Worm (Caenorhabditis elegans) whole organism, L1 larva: Measurements from ENCODE around the gene ani-2.

Source experiments
- Y116A8C.19 ChIP-seq: sonication (generic microtip); optimal IDR thresholded peaks from 2 replicates; lab custom pipeline; 2016; ENCODE audit warnings: missing compliant biosample characterization, missing genetic modification characterization, borderline replicate concordance
- aha-1 ChIP-seq: fragments of 150-350 bp; optimal IDR thresholded peaks from 2 replicates; lab custom pipeline; 2014; ENCODE audit warnings: missing biosample characterization, missing genetic modification characterization
- blmp-1 ChIP-seq: fragments of 150-350 bp; optimal IDR thresholded peaks from 2 replicates; lab custom pipeline; 2014; ENCODE audit warnings: missing biosample characterization, missing genetic modification characterization
- ceh-82 ChIP-seq, 3 experiments: fragments of 150-350 bp in 1 of 3; sonication (generic microtip) in 2 of 3; optimal IDR thresholded peaks; 2 replicates each; lab custom pipeline; 2014 to 2017; ENCODE audit warnings: missing biosample characterization in 3 of 3, missing genetic modification characterization in 3 of 3
- ceh-88 ChIP-seq: fragments of 200-800 bp; sonication (Bioruptor generic); IDR thresholded peaks from 2 replicates; pipeline ENCODE4 v1.3.6; 2022; ENCODE audit warnings: missing genetic modification characterization, missing compliant biosample characterization
- ceh-90 ChIP-seq: sonication (generic microtip); optimal IDR thresholded peaks from 2 replicates; lab custom pipeline; 2016; ENCODE audit warnings: missing genetic modification characterization, missing compliant biosample characterization
- dpl-1 ChIP-seq, 3 experiments: fragments of 150-350 bp in 2 of 3; sonication (generic microtip) in 1 of 3; optimal IDR thresholded peaks; 2 replicates each; lab custom pipeline; 2014 to 2017; ENCODE audit warnings: missing biosample characterization in 3 of 3, missing genetic modification characterization in 3 of 3, missing genetic modification reagents in 3 of 3
- dsc-1 ChIP-seq: sonication (generic microtip); optimal IDR thresholded peaks from 2 replicates; lab custom pipeline; 2016; ENCODE audit warnings: mild to moderate bottlenecking, missing genetic modification characterization, missing compliant biosample characterization
- efl-1 ChIP-seq, 4 experiments: fragments of 150-350 bp; optimal IDR thresholded peaks in 3 of 4; peaks in 1 of 4; 1 replicate in 1 of 4; 2 replicates in 3 of 4; lab custom pipeline; 2014; ENCODE audit warnings: missing biosample characterization in 2 of 4, missing genetic modification characterization in 2 of 4, missing genetic modification reagents in 2 of 4
- egl-13 ChIP-seq: sonication (generic microtip); optimal IDR thresholded peaks from 2 replicates; lab custom pipeline; 2016; ENCODE audit warnings: missing genotype, missing genetic modification reagents, missing genetic modification characterization, missing compliant biosample characterization
- elt-2 ChIP-seq: sonication (generic microtip); optimal IDR thresholded peaks from 2 replicates; lab custom pipeline; 2016; ENCODE audit warnings: missing genetic modification characterization, mild to moderate bottlenecking, inconsistent platforms, missing compliant biosample characterization, missing genetic modification reagents
- elt-3 ChIP-seq, 6 experiments: fragments of 150-350 bp in 1 of 6; sonication (generic microtip); optimal IDR thresholded peaks; 2 replicates each; lab custom pipeline; 2017 to 2018; ENCODE audit warnings: missing biosample characterization in 6 of 6, missing genetic modification characterization in 6 of 6, inconsistent platforms in 1 of 6
- ets-5 ChIP-seq: fragments of 200-800 bp; sonication (Bioruptor generic); IDR thresholded peaks from 2 replicates; pipeline ENCODE4 v1.3.6; 2022; ENCODE audit warnings: missing genetic modification characterization, missing compliant biosample characterization
- fkh-10 ChIP-seq: sonication (generic microtip); optimal IDR thresholded peaks from 2 replicates; lab custom pipeline; 2017; ENCODE audit warnings: missing biosample characterization, missing genetic modification reagents, missing genetic modification characterization
- fkh-4 ChIP-seq: sonication (generic microtip); optimal IDR thresholded peaks from 2 replicates; lab custom pipeline; 2016; ENCODE audit warnings: missing compliant biosample characterization, missing genetic modification characterization, borderline replicate concordance
- fkh-8 ChIP-seq: sonication (generic microtip); optimal IDR thresholded peaks from 2 replicates; lab custom pipeline; 2016; ENCODE audit warnings: mild to moderate bottlenecking, missing genetic modification characterization, missing compliant biosample characterization
- hlh-4 ChIP-seq: sonication (generic microtip); optimal IDR thresholded peaks from 2 replicates; lab custom pipeline; 2016; ENCODE audit warnings: mild to moderate bottlenecking, missing genetic modification characterization, missing compliant biosample characterization
- hpl-2 ChIP-seq: fragments of 150-350 bp; optimal IDR thresholded peaks from 2 replicates; lab custom pipeline; 2014; ENCODE audit warnings: missing biosample characterization, missing genetic modification reagents, missing genetic modification characterization
- isw-1 ChIP-seq: fragments of 200-800 bp; sonication (Bioruptor generic); IDR thresholded peaks from 2 replicates; pipeline ENCODE4 v1.3.6; 2022; ENCODE audit warnings: missing genetic modification characterization, missing compliant biosample characterization
- lin-13 ChIP-seq: fragments of 150-350 bp; optimal IDR thresholded peaks from 2 replicates; lab custom pipeline; 2014; ENCODE audit warnings: missing biosample characterization, missing genetic modification reagents, missing genetic modification characterization
- lin-14 ChIP-seq: fragments of 200-800 bp; sonication (Bioruptor generic); optimal IDR thresholded peaks from 2 replicates; lab custom pipeline; 2018; ENCODE audit warnings: mild to moderate bottlenecking, missing genetic modification characterization, moderate library complexity, missing compliant biosample characterization
- lin-15B ChIP-seq: fragments of 150-350 bp; sonication (generic microtip); optimal IDR thresholded peaks from 3 replicates; lab custom pipeline; 2014; ENCODE audit warnings: missing biosample characterization, missing genetic modification characterization
- lin-35 ChIP-seq, 2 experiments: fragments of 150-350 bp; optimal IDR thresholded peaks; 2 replicates each; lab custom pipeline; 2014; ENCODE audit warnings: missing biosample characterization in 2 of 2, missing genetic modification characterization in 2 of 2, missing genetic modification reagents in 2 of 2
- lin-39 ChIP-seq: fragments of 150-350 bp; optimal IDR thresholded peaks from 2 replicates; lab custom pipeline; 2014; ENCODE audit warnings: missing biosample characterization, missing genetic modification reagents, missing genetic modification characterization
- lsy-2 ChIP-seq, 2 experiments: fragments of 150-350 bp; optimal IDR thresholded peaks; 2 replicates each; lab custom pipeline; 2014; ENCODE audit warnings: missing biosample characterization in 2 of 2, missing genetic modification characterization in 2 of 2
- mef-2 ChIP-seq: fragments of 150-350 bp; optimal IDR thresholded peaks from 2 replicates; lab custom pipeline; 2014; ENCODE audit warnings: missing biosample characterization, missing genetic modification characterization
- nhr-11 ChIP-seq: fragments of 150-350 bp; optimal IDR thresholded peaks from 2 replicates; lab custom pipeline; 2014; ENCODE audit warnings: missing biosample characterization, missing genetic modification characterization
- nhr-12 ChIP-seq: sonication (generic microtip); optimal IDR thresholded peaks from 2 replicates; lab custom pipeline; 2017; ENCODE audit warnings: missing biosample characterization, missing genetic modification characterization
- nhr-19 ChIP-seq: fragments of 200-800 bp; sonication (Bioruptor generic); conservative IDR thresholded peaks from 2 replicates; pipeline ENCODE4 v1.3.6; 2022; ENCODE audit warnings: missing genetic modification characterization, missing compliant biosample characterization
- nhr-20 ChIP-seq: sonication (generic microtip); optimal IDR thresholded peaks from 2 replicates; lab custom pipeline; 2016; ENCODE audit warnings: mild to moderate bottlenecking, missing genetic modification characterization, missing compliant biosample characterization
- nhr-237 ChIP-seq: fragments of 150-350 bp; optimal IDR thresholded peaks from 2 replicates; lab custom pipeline; 2014; ENCODE audit warnings: missing biosample characterization, missing genetic modification characterization
- nhr-47 ChIP-seq: sonication (generic microtip); optimal IDR thresholded peaks from 2 replicates; lab custom pipeline; 2016; ENCODE audit warnings: mild to moderate bottlenecking, missing genetic modification characterization, moderate library complexity, missing compliant biosample characterization
- nhr-71 ChIP-seq: sonication (generic microtip); optimal IDR thresholded peaks from 2 replicates; lab custom pipeline; 2016; ENCODE audit warnings: mild to moderate bottlenecking, missing genetic modification characterization, moderate library complexity, missing compliant biosample characterization
- nhr-76 ChIP-seq: sonication (generic microtip); optimal IDR thresholded peaks from 2 replicates; lab custom pipeline; 2017; ENCODE audit warnings: missing biosample characterization, missing genetic modification characterization
- nhr-85 ChIP-seq: sonication (generic microtip); peaks from one replicate; lab custom pipeline; 2016; ENCODE audit warnings: missing genetic modification characterization, inconsistent platforms, missing compliant biosample characterization
- nhr-90 ChIP-seq: sonication (generic microtip); optimal IDR thresholded peaks from 2 replicates; lab custom pipeline; 2016; ENCODE audit warnings: mild to moderate bottlenecking, missing genetic modification characterization, missing compliant biosample characterization; ENCODE audit not compliant: poor library complexity
- pax-3 ChIP-seq: fragments of 200-800 bp; sonication (Bioruptor generic); optimal IDR thresholded peaks from 2 replicates; lab custom pipeline; 2018; ENCODE audit warnings: mild to moderate bottlenecking, missing genetic modification characterization, moderate library complexity, missing compliant biosample characterization
- pqm-1 ChIP-seq: sonication (generic microtip); optimal IDR thresholded peaks from 3 replicates; lab custom pipeline; 2017; ENCODE audit warnings: missing biosample characterization, missing genetic modification characterization
- rnt-1 ChIP-seq: sonication (generic microtip); optimal IDR thresholded peaks from 2 replicates; lab custom pipeline; 2016; ENCODE audit warnings: mild to moderate bottlenecking, missing genetic modification characterization, moderate library complexity, missing compliant biosample characterization
- snpc-4 ChIP-seq: fragments of 150-350 bp; optimal IDR thresholded peaks from 2 replicates; lab custom pipeline; 2014; ENCODE audit warnings: missing biosample characterization, missing genetic modification characterization
- snu-23 ChIP-seq: sonication (generic microtip); optimal IDR thresholded peaks from 2 replicates; lab custom pipeline; 2016; ENCODE audit warnings: missing genetic modification characterization, missing compliant biosample characterization
- swsn-7 ChIP-seq: sonication (generic microtip); optimal IDR thresholded peaks from 2 replicates; lab custom pipeline; 2016; ENCODE audit warnings: missing genetic modification characterization, missing compliant biosample characterization
- unc-30 ChIP-seq: sonication (generic microtip); optimal IDR thresholded peaks from 2 replicates; lab custom pipeline; 2017; ENCODE audit warnings: missing biosample characterization, missing genetic modification characterization
- unc-98 ChIP-seq: fragments of 200-800 bp; sonication (Bioruptor generic); IDR thresholded peaks from 2 replicates; pipeline ENCODE4 v1.3.6; 2022; ENCODE audit warnings: missing genetic modification characterization, missing compliant biosample characterization
- zag-1 ChIP-seq: fragments of 150-350 bp; optimal IDR thresholded peaks from 2 replicates; lab custom pipeline; 2014; ENCODE audit warnings: missing biosample characterization, missing genetic modification characterization
- zip-4 ChIP-seq: fragments of 200-800 bp; sonication (Bioruptor generic); optimal IDR thresholded peaks from 2 replicates; lab custom pipeline; 2018; ENCODE audit warnings: mild to moderate bottlenecking, missing genetic modification characterization, moderate library complexity, missing compliant biosample characterization

Gene ani-2

ce11 chrII:6344513-6344912 is 20.7 kb downstream of the ani-2 start:
- TF ChIP-seq ceh-88 = no peak
- no peak for TF ChIP-seq nhr-12 (tag; lab: Kevin White, UChicago)
- no peak for TF ChIP-seq lin-39 (tag; lab: Kevin White, UChicago)
- no peak for TF ChIP-seq nhr-19
- TF ChIP-seq mef-2 (tag; lab: Kevin White, UChicago) = no peak
- no peak for TF ChIP-seq hlh-4
- TF ChIP-seq Y116A8C.19 (tag; lab: Kevin White, UChicago) = no peak
- TF ChIP-seq efl-1 (optimal IDR thresholded peaks at IDR 0.05; lab: Kevin White, UChicago) = no peak
- no peak for TF ChIP-seq efl-1 (GFP tag; optimal IDR thresholded peaks at IDR 0.05 in 1 of 2; lab: Kevin White, UChicago)
- no peak for TF ChIP-seq nhr-47
- no peak for TF ChIP-seq lin-13
- TF ChIP-seq unc-30 (tag; lab: Kevin White, UChicago) = no peak

- TF ChIP-seq hlh-4 (no peak), nhr-76 (tag; lab: Kevin White, UChicago) (no peak), nhr-85 (peak; percentile 22), ceh-82 (tag; optimal IDR thresholded peaks at IDR 0.05; lab: Kevin White, UChicago) (no peak), egl-13 (tag; lab: Kevin White, UChicago) (no peak), lin-14 (GFP tag; lab: Kevin White, UChicago) (peak; percentile 69), rnt-1 (peak; percentile 4), mef-2 (tag; lab: Kevin White, UChicago) (no peak), unc-98 (GFP tag; lab: Robert Waterston, UW) (no peak), efl-1 (optimal IDR thresholded peaks at IDR 0.05; lab: Kevin White, UChicago) (peak; percentile 9 to 13), efl-1 (GFP tag; optimal IDR thresholded peaks at IDR 0.05 in 1 of 2; lab: Kevin White, UChicago) (no peak), elt-2 (tag; lab: Kevin White, UChicago) (no peak), nhr-71 (peak; percentile 52), lin-13 (peak; percentile 23), swsn-7 (tag; lab: Kevin White, UChicago) (peak; percentile 1), elt-3 (tag; optimal IDR thresholded peaks at IDR 0.05; lab: Kevin White, UChicago) (peak in 1 of 6 experiments; percentile 32), nhr-237 (tag; lab: Kevin White, UChicago) (no peak), hpl-2 (no peak), pax-3 (no peak), lin-35 (GFP tag; optimal IDR thresholded peaks at IDR 0.05; lab: Kevin White, UChicago) (peak in 1 of 2 experiments; percentile 13), ets-5 (GFP tag; lab: Robert Waterston, UW) (no peak), aha-1 (tag; lab: Kevin White, UChicago) (no peak), blmp-1 (tag; lab: Kevin White, UChicago) (peak; percentile 90), lsy-2 (tag; optimal IDR thresholded peaks at IDR 0.05; lab: Kevin White, UChicago) (peak in 1 of 2 experiments; percentile 59), nhr-47 (peak; percentile 19), snpc-4 (tag; lab: Kevin White, UChicago) (no peak), nhr-90 (tag; lab: Kevin White, UChicago) (no peak), nhr-20 (tag; lab: Kevin White, UChicago) (peak; percentile 47), fkh-10 (no peak), snu-23 (peak; percentile 51), dsc-1 (tag; lab: Kevin White, UChicago) (peak; percentile 45), zag-1 (tag; lab: Kevin White, UChicago) (no peak), pqm-1 (tag; lab: Kevin White, UChicago) (no peak), zip-4 (no peak), ceh-90 (tag; lab: Kevin White, UChicago) (no peak), nhr-11 (tag; lab: Kevin White, UChicago) (no peak), fkh-8 (tag; lab: Kevin White, UChicago) (no peak), isw-1 (no peak), unc-30 (tag; lab: Kevin White, UChicago) (no peak), lin-15B (tag; lab: Kevin White, UChicago) (no peak), fkh-4 (tag; lab: Kevin White, UChicago) (no peak), dpl-1 (GFP tag; optimal IDR thresholded peaks at IDR 0.05; lab: Kevin White, UChicago) (no peak)
These were observed 21.3 kb downstream of the ani-2 start, which contains the start of gene txt-18 for ce11 chrII:6343893-6344292. txt-18 (plus strand) TSS chrII:6344072.
